Worm (Caenorhabditis elegans) whole organism, early embryonic: Measurements from ENCODE around the gene pcn-1.

Source experiments
- aly-1 ChIP-seq: sonication (generic microtip); optimal IDR thresholded peaks from 2 replicates; lab custom pipeline; 2016; ENCODE audit warnings: missing genetic modification characterization, missing compliant biosample characterization
- ama-1 ChIP-seq: fragments of 150-350 bp; optimal IDR thresholded peaks from 2 replicates; lab custom pipeline; 2014
- flt-1 ChIP-seq: fragments of 200-800 bp; sonication (Bioruptor generic); IDR thresholded peaks from 2 replicates; pipeline ENCODE4 v1.3.6; 2022; ENCODE audit warnings: missing genetic modification characterization, missing compliant biosample characterization
- sea-1 ChIP-seq: fragments of 200-800 bp; sonication (Bioruptor generic); conservative IDR thresholded peaks from 2 replicates; pipeline ENCODE4 v1.3.6; 2022; ENCODE audit warnings: missing genetic modification characterization, missing compliant biosample characterization
- tra-4 ChIP-seq: sonication (generic microtip); optimal IDR thresholded peaks from 2 replicates; lab custom pipeline; 2017; ENCODE audit warnings: missing genetic modification characterization, missing compliant biosample characterization

ce11 chrIV:4033490-4033889 is 15.8 kb downstream of the pcn-1 start:
- TF ChIP-seq tra-4 (no peak), ama-1 (lab: Kevin White, UChicago) (no peak), flt-1 (GFP tag; lab: Robert Waterston, UW) (no peak), sea-1 (GFP tag; lab: Robert Waterston, UW) (no peak), aly-1 (tag; lab: Kevin White, UChicago) (no peak)
